Worm (Caenorhabditis elegans) whole organism, young adult: ENCODE results near the gene T19B10.2.

Experiments used
- B0019.2 ChIP-seq: fragments of 200-800 bp; sonication (Bioruptor generic); conservative IDR thresholded peaks from 2 replicates; pipeline ENCODE4 v1.3.6; 2022; ENCODE audit warnings: missing genetic modification reagents, missing genetic modification characterization, missing compliant biosample characterization
- B0261.1 ChIP-seq: sonication (generic microtip); optimal IDR thresholded peaks from 2 replicates; lab custom pipeline; 2016; ENCODE audit warnings: mild to moderate bottlenecking, missing genetic modification characterization, moderate library complexity, missing compliant biosample characterization
- B0336.3 ChIP-seq: fragments of 200-800 bp; sonication (Bioruptor generic); IDR thresholded peaks from 2 replicates; pipeline ENCODE4 v1.3.6; 2022; ENCODE audit warnings: missing genetic modification characterization, missing compliant biosample characterization
- F23B12.7 ChIP-seq: sonication (generic microtip); optimal IDR thresholded peaks from 2 replicates; lab custom pipeline; 2017; ENCODE audit warnings: missing genetic modification characterization, mild to moderate bottlenecking, missing compliant biosample characterization, antibody characterized with exemption, moderate library complexity; ENCODE audit not compliant: insufficient read depth
- F57A8.1 ChIP-seq: fragments of 200-800 bp; sonication (Bioruptor generic); optimal IDR thresholded peaks from 2 replicates; lab custom pipeline; 2018; ENCODE audit warnings: mild to moderate bottlenecking, missing genetic modification characterization, moderate library complexity, missing compliant biosample characterization
- K11D2.4 ChIP-seq: fragments of 200-800 bp; sonication (Bioruptor generic); IDR thresholded peaks from 2 replicates; pipeline ENCODE4 v1.3.6; 2022; ENCODE audit warnings: missing genetic modification reagents, missing genetic modification characterization, missing compliant biosample characterization
- K12H6.12 ChIP-seq: fragments of 200-800 bp; sonication (Bioruptor generic); optimal IDR thresholded peaks from 2 replicates; lab custom pipeline; 2018; ENCODE audit warnings: mild to moderate bottlenecking, missing genetic modification characterization, missing compliant biosample characterization
- Y56A3A.18 ChIP-seq: fragments of 200-800 bp; sonication (Bioruptor generic); IDR thresholded peaks from 2 replicates; pipeline ENCODE4 v1.3.6; 2022; ENCODE audit warnings: missing genetic modification reagents, missing genetic modification characterization, missing compliant biosample characterization
- ama-1 ChIP-seq, 3 experiments: fragments of 150-350 bp in 1 of 3; sonication (generic microtip) in 2 of 3; optimal IDR thresholded peaks; 2 replicates each; lab custom pipeline; 2014 to 2018; ENCODE audit warnings: missing biosample characterization in 2 of 3, missing genetic modification characterization in 2 of 3, missing genetic modification reagents in 2 of 3
- aptf-3 ChIP-seq: fragments of 200-800 bp; sonication (Bioruptor generic); IDR thresholded peaks from 2 replicates; pipeline ENCODE4 v1.3.6; 2022; ENCODE audit warnings: missing genetic modification characterization, missing compliant biosample characterization
- atf-7 ChIP-seq: sonication (generic microtip); optimal IDR thresholded peaks from 2 replicates; lab custom pipeline; 2017; ENCODE audit warnings: mild to moderate bottlenecking, missing genetic modification characterization, missing compliant biosample characterization
- athp-1 ChIP-seq: sonication (generic microtip); optimal IDR thresholded peaks from 2 replicates; lab custom pipeline; 2017; ENCODE audit warnings: mild to moderate bottlenecking, missing genetic modification characterization, missing compliant biosample characterization
- attf-3 ChIP-seq: fragments of 200-800 bp; sonication (Bioruptor generic); conservative IDR thresholded peaks from 2 replicates; pipeline ENCODE4 v1.3.6; 2022; ENCODE audit warnings: missing genetic modification reagents, missing genetic modification characterization, missing compliant biosample characterization
- bed-2 ChIP-seq: fragments of 200-800 bp; sonication (Bioruptor generic); IDR thresholded peaks from 2 replicates; pipeline ENCODE4 v1.3.6; 2022; ENCODE audit warnings: missing genetic modification reagents, missing genetic modification characterization, missing compliant biosample characterization
- ccch-3 ChIP-seq: fragments of 200-800 bp; sonication (Bioruptor generic); optimal IDR thresholded peaks from 2 replicates; lab custom pipeline; 2018; ENCODE audit warnings: mild to moderate bottlenecking, missing genetic modification characterization, missing compliant biosample characterization
- ceh-100 ChIP-seq: fragments of 200-800 bp; sonication (Bioruptor generic); IDR thresholded peaks from 2 replicates; pipeline ENCODE4 v1.3.6; 2022; ENCODE audit warnings: missing genetic modification reagents, missing genetic modification characterization, missing compliant biosample characterization
- ceh-27 ChIP-seq: fragments of 200-800 bp; sonication (Bioruptor generic); optimal IDR thresholded peaks from 2 replicates; lab custom pipeline; 2018; ENCODE audit warnings: mild to moderate bottlenecking, missing genetic modification characterization, moderate library complexity, missing compliant biosample characterization
- die-1 ChIP-seq: sonication (generic microtip); optimal IDR thresholded peaks from 2 replicates; lab custom pipeline; 2016; ENCODE audit warnings: missing genotype, mild to moderate bottlenecking, missing genetic modification characterization, missing compliant biosample characterization
- dox-1 ChIP-seq: fragments of 200-800 bp; sonication (Bioruptor generic); IDR thresholded peaks from 2 replicates; pipeline ENCODE4 v1.3.6; 2022; ENCODE audit warnings: missing genetic modification reagents, missing genetic modification characterization, missing compliant biosample characterization
- dpl-1 ChIP-seq: fragments of 150-350 bp; optimal IDR thresholded peaks from 2 replicates; lab custom pipeline; 2014; ENCODE audit warnings: missing biosample characterization, missing genetic modification reagents, missing genetic modification characterization
- egl-18 ChIP-seq: fragments of 200-800 bp; sonication (Bioruptor generic); IDR thresholded peaks from 2 replicates; pipeline ENCODE4 v1.3.6; 2022; ENCODE audit warnings: missing genetic modification reagents, missing genetic modification characterization, missing compliant biosample characterization
- egrh-3 ChIP-seq: fragments of 200-800 bp; sonication (Bioruptor generic); IDR thresholded peaks from 2 replicates; pipeline ENCODE4 v1.3.6; 2022; ENCODE audit warnings: missing genetic modification reagents, missing genetic modification characterization, missing compliant biosample characterization
- ekl-4 ChIP-seq: fragments of 200-800 bp; sonication (Bioruptor generic); IDR thresholded peaks from 2 replicates; pipeline ENCODE4 v1.3.6; 2022; ENCODE audit warnings: missing genetic modification reagents, missing genetic modification characterization, missing compliant biosample characterization
- ets-4 ChIP-seq: fragments of 200-800 bp; sonication (Bioruptor generic); optimal IDR thresholded peaks from 2 replicates; lab custom pipeline; 2018; ENCODE audit warnings: mild to moderate bottlenecking, missing genetic modification characterization, missing compliant biosample characterization
- gei-17 ChIP-seq: fragments of 200-800 bp; sonication (Bioruptor generic); optimal IDR thresholded peaks from 2 replicates; lab custom pipeline; 2018; ENCODE audit warnings: mild to moderate bottlenecking, missing genetic modification characterization, missing compliant biosample characterization
- hlh-26 ChIP-seq: fragments of 200-800 bp; sonication (Bioruptor generic); conservative IDR thresholded peaks from 2 replicates; pipeline ENCODE4 v1.3.6; 2022; ENCODE audit warnings: missing genetic modification reagents, missing genetic modification characterization, missing compliant biosample characterization
- hsf-1 ChIP-seq: fragments of 200-800 bp; sonication (Bioruptor generic); IDR thresholded peaks from 2 replicates; pipeline ENCODE4 v1.3.6; 2022; ENCODE audit warnings: missing genetic modification reagents, missing genetic modification characterization, missing compliant biosample characterization
- lag-1 ChIP-seq: fragments of 200-800 bp; sonication (Bioruptor generic); IDR thresholded peaks from 2 replicates; pipeline ENCODE4 v1.3.6; 2022; ENCODE audit warnings: missing genetic modification reagents, missing genetic modification characterization, missing compliant biosample characterization
- lin-35 ChIP-seq, 3 experiments: fragments of 150-350 bp in 2 of 3; sonication (generic microtip) in 1 of 3; optimal IDR thresholded peaks; 2 replicates each; lab custom pipeline; 2014 to 2018; ENCODE audit warnings: missing biosample characterization in 3 of 3, missing genetic modification characterization in 3 of 3, missing genetic modification reagents in 3 of 3
- lin-40 ChIP-seq: sonication (generic microtip); optimal IDR thresholded peaks from 2 replicates; lab custom pipeline; 2016; ENCODE audit warnings: missing genetic modification characterization, mild to moderate bottlenecking, missing compliant biosample characterization, missing genotype, missing genetic modification reagents
- lsl-1 ChIP-seq: fragments of 200-800 bp; sonication (Bioruptor generic); optimal IDR thresholded peaks from 2 replicates; lab custom pipeline; 2018; ENCODE audit warnings: mild to moderate bottlenecking, missing genetic modification characterization, moderate library complexity, missing compliant biosample characterization
- madf-10 ChIP-seq: sonication (generic microtip); optimal IDR thresholded peaks from 2 replicates; lab custom pipeline; 2016; ENCODE audit warnings: mild to moderate bottlenecking, missing genetic modification characterization, missing compliant biosample characterization
- mes-4 ChIP-seq: sonication (generic microtip); optimal IDR thresholded peaks from 2 replicates; lab custom pipeline; 2016; ENCODE audit warnings: missing genotype, missing genetic modification characterization, missing compliant biosample characterization
- rcor-1 ChIP-seq: fragments of 200-800 bp; sonication (Bioruptor generic); IDR thresholded peaks from 2 replicates; pipeline ENCODE4 v1.3.6; 2022; ENCODE audit warnings: missing genetic modification reagents, missing genetic modification characterization, missing compliant biosample characterization
- rpc-1 ChIP-seq, 2 experiments: fragments of 150-350 bp in 1 of 2; sonication (generic microtip) in 1 of 2; optimal IDR thresholded peaks; 2 replicates each; lab custom pipeline; 2014 to 2018; ENCODE audit warnings: missing biosample characterization in 1 of 2, missing genetic modification characterization in 1 of 2, missing genetic modification reagents in 1 of 2, missing genotype in 1 of 2
- sdz-38 ChIP-seq: sonication (generic microtip); optimal IDR thresholded peaks from 2 replicates; lab custom pipeline; 2016; ENCODE audit warnings: missing genotype, missing genetic modification characterization, missing compliant biosample characterization
- snpc-1.1 ChIP-seq: sonication (generic microtip); optimal IDR thresholded peaks from 2 replicates; lab custom pipeline; 2017; ENCODE audit warnings: missing genetic modification characterization, mild to moderate bottlenecking, missing compliant biosample characterization, antibody characterized with exemption, moderate library complexity, missing genotype, missing genetic modification reagents; ENCODE audit not compliant: insufficient read depth
- snpc-4 ChIP-seq, 5 experiments: fragments of 150-350 bp in 1 of 5; sonication (generic microtip) in 4 of 5; optimal IDR thresholded peaks; 2 replicates each; lab custom pipeline; 2014 to 2018; ENCODE audit warnings: missing genetic modification characterization in 5 of 5, missing biosample characterization in 3 of 5, antibody characterized with exemption in 2 of 5, mild to moderate bottlenecking in 2 of 5, missing compliant biosample characterization in 2 of 5, missing genotype in 2 of 5, moderate library complexity in 2 of 5, missing genetic modification reagents in 1 of 5
- somi-1 ChIP-seq: fragments of 200-800 bp; sonication (Bioruptor generic); optimal IDR thresholded peaks from 2 replicates; lab custom pipeline; 2018; ENCODE audit warnings: mild to moderate bottlenecking, missing genetic modification characterization, missing compliant biosample characterization
- tbp1 ChIP-seq: fragments of 200-800 bp; sonication (Bioruptor generic); optimal IDR thresholded peaks from 2 replicates; lab custom pipeline; 2018; ENCODE audit warnings: mild to moderate bottlenecking, missing genetic modification characterization, missing compliant biosample characterization
- tbx-9 ChIP-seq: sonication (generic microtip); optimal IDR thresholded peaks from 2 replicates; lab custom pipeline; 2016; ENCODE audit warnings: borderline replicate concordance, missing genetic modification characterization, inconsistent platforms, missing compliant biosample characterization
- tlf-1 ChIP-seq: fragments of 200-800 bp; sonication (Bioruptor generic); optimal IDR thresholded peaks from 2 replicates; lab custom pipeline; 2018; ENCODE audit warnings: mild to moderate bottlenecking, missing genetic modification characterization, missing compliant biosample characterization
- unc-130 ChIP-seq: sonication (generic microtip); optimal IDR thresholded peaks from 2 replicates; lab custom pipeline; 2016; ENCODE audit warnings: missing genetic modification reagents, missing genetic modification characterization, missing compliant biosample characterization
- zfh-2 ChIP-seq: fragments of 200-800 bp; sonication (Bioruptor generic); conservative IDR thresholded peaks from 2 replicates; pipeline ENCODE4 v1.3.6; 2022; ENCODE audit warnings: missing genetic modification reagents, missing genetic modification characterization, missing compliant biosample characterization

The T19B10.2 gene

DNA sequence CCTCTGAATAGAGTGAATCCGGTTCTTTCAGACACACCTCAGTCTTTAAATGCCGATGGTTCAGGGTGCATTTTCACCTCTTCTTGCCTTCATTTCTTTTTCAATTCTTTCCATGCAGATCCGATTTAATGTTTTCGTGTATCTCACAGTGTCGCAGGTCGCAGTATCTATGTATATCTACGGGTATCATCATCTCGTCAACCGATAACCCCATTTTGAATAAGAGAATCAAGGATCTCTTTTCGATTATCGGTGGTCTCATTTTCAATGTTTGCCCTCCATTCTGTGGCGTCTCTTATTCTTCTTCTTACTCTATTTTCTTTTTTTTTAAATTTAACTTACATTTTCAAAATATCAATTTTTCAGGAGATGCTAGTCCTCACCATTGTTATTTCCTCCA, at the start of gene T19B10.2:
Gene T19B10.2, plus strand, starts transcription at position 367 of the 400 bp plus-strand sequence.
- TF ChIP-seq hlh-26 (GFP tag; lab: Robert Waterston, UW): no peak
- TF ChIP-seq egl-18 (GFP tag; lab: Robert Waterston, UW): no peak
- TF ChIP-seq tbx-9: no peak
- TF ChIP-seq ama-1 (optimal IDR thresholded peaks at IDR 0.05; lab: Kevin White, UChicago): no peak
- TF ChIP-seq ama-1 (GFP tag; optimal IDR thresholded peaks at IDR 0.05; lab: Kevin White, UChicago): no peak
- no peak for TF ChIP-seq hsf-1 (GFP tag; lab: Robert Waterston, UW)
- no peak for TF ChIP-seq lag-1 (GFP tag; lab: Robert Waterston, UW)
- no peak for TF ChIP-seq rcor-1
- no peak for TF ChIP-seq attf-3 (GFP tag; lab: Robert Waterston, UW)
- no peak for TF ChIP-seq gei-17
- TF ChIP-seq F57A8.1 (GFP tag; lab: Kevin White, UChicago): no peak
- no peak for TF ChIP-seq atf-7 (tag; lab: Kevin White, UChicago)
- TF ChIP-seq somi-1: no peak
- no peak for TF ChIP-seq dpl-1 (GFP tag; lab: Kevin White, UChicago)
- no peak for TF ChIP-seq B0261.1
- TF ChIP-seq zfh-2: no peak
- TF ChIP-seq snpc-1.1 (tag; lab: Kevin White, UChicago): no peak
- TF ChIP-seq lin-35 (GFP tag; optimal IDR thresholded peaks at IDR 0.05; lab: Kevin White, UChicago): no peak

DNA sequence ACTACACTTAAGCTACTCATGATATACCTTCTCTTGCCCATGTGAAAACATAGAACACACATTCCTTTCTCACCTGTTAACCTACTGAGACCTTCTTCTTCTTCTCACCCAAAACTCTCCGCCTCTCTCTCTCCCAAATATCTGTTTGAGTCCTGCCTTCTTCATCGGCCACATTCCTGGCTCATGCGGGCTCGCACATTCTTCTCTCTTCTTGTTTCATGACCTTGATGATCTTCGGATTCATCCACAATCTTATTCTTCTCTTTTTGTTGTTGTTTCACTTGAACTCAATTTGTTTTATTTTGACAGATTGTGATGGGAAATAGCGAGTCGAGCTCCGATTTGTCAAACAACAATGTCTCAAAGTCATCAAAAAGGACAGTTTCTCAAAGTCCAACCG, 49.2 kb upstream of the T19B10.2 start, which contains the start of gene T19C4.5:
Gene T19C4.5, plus strand, starts transcription at position 308 of the 400 bp plus-strand sequence.
- TF ChIP-seq bed-2 (no peak), ccch-3 (GFP tag; lab: Kevin White, UChicago) (no peak), B0336.3 (no peak), dox-1 (GFP tag; lab: Robert Waterston, UW) (no peak), ceh-100 (GFP tag; lab: Robert Waterston, UW) (no peak)

DNA sequence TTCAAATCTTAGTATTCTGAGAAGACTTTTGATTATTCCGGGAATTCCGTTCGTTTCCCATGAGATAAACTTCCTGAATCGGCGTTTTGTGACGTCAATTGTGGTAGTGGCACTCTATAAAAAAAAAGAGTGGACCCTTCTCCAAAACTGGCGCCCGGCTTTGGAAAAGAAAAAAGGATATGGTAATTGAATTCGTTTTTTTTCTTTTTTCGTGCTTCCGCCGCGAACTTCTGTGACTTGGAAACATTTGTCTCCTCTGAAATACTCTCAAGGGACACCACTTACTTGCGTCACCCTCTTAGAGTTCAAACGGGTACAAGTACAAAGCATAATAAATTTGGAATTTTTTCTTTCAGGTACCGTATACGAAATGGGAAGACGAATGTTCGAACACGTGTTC, 48.4 kb upstream of the T19B10.2 start:
- no peak for TF ChIP-seq snpc-4 (GFP tag; optimal IDR thresholded peaks at IDR 0.05; lab: Kevin White, UChicago)
- no peak for TF ChIP-seq snpc-4 (tag; optimal IDR thresholded peaks at IDR 0.05; lab: Kevin White, UChicago)
- no peak for TF ChIP-seq tlf-1 (GFP tag; lab: Kevin White, UChicago)
- no peak for TF ChIP-seq ceh-27 (GFP tag; lab: Kevin White, UChicago)
- TF ChIP-seq egrh-3 (GFP tag; lab: Robert Waterston, UW): no peak
- TF ChIP-seq unc-130 (GFP tag; lab: Kevin White, UChicago): no peak
- no peak for TF ChIP-seq K11D2.4 (GFP tag; lab: Robert Waterston, UW)
- no peak for TF ChIP-seq K12H6.12 (tag; lab: Kevin White, UChicago)
- TF ChIP-seq athp-1: no peak
- TF ChIP-seq madf-10: no peak
- TF ChIP-seq, all 124 proteins: peak for 0

DNA sequence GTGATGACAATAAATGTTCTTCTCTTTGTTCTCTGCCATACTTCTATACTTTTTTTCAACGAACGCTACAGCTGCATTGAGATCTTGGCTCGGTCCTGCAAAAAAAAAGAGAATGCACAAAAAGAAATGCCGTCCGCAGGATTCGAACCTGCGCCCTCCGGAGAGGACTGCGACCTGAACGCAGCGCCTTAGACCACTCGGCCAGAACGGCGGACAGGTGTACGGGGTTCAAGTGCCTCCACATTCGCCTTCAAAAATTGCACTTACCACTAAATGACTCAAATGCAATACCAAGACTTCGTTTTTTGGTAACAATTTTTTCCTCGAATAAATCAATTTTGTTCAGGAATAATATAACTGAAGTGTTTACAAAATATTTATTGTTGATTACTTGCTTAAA, 46.4 kb upstream of the T19B10.2 start:
- TF ChIP-seq Y56A3A.18 (GFP tag; lab: Robert Waterston, UW): peak; percentile 66; the same call in 1 of the 2 replicates
- TF ChIP-seq tlf-1 (GFP tag; lab: Kevin White, UChicago): peak; percentile 4
- TF ChIP-seq snpc-4 (GFP tag; optimal IDR thresholded peaks at IDR 0.05; lab: Kevin White, UChicago): peak; percentile 76
- TF ChIP-seq snpc-4 (tag; optimal IDR thresholded peaks at IDR 0.05; lab: Kevin White, UChicago): peak; percentile 90 to 98 (median 95)
- TF ChIP-seq B0019.2: no peak
- TF ChIP-seq athp-1: no peak
- TF ChIP-seq aptf-3 (GFP tag; lab: Robert Waterston, UW): no peak
- TF ChIP-seq die-1 (tag; lab: Kevin White, UChicago): peak; percentile 7
- TF ChIP-seq sdz-38 (tag; lab: Kevin White, UChicago): no peak
- TF ChIP-seq ekl-4 (GFP tag; lab: Robert Waterston, UW): no peak
- no peak for TF ChIP-seq mes-4 (tag; lab: Kevin White, UChicago)
- peak; percentile 36 for TF ChIP-seq rpc-1 (optimal IDR thresholded peaks at IDR 0.05; lab: Kevin White, UChicago)
- peak; percentile 60 for TF ChIP-seq rpc-1 (tag; optimal IDR thresholded peaks at IDR 0.05; lab: Kevin White, UChicago)
- peak; percentile 15 for TF ChIP-seq lin-40 (tag; lab: Kevin White, UChicago)
- peak; percentile 93 for TF ChIP-seq tbp1 (GFP tag; lab: Kevin White, UChicago)
- TF ChIP-seq ets-4: no peak
- TF ChIP-seq lsl-1 (GFP tag; lab: Kevin White, UChicago): no peak
- no peak for TF ChIP-seq F23B12.7 (tag; lab: Kevin White, UChicago)
